Worm (Caenorhabditis elegans) whole organism, L3 larva: ENCODE results near the gene mrps-7.

ENCODE experiments used
- elt-1 ChIP-seq: fragments of 150-350 bp; optimal IDR thresholded peaks from 2 replicates; lab custom pipeline; 2014; ENCODE audit warnings: missing biosample characterization, missing genetic modification characterization
- eor-1 ChIP-seq, 2 experiments: fragments of 150-350 bp; optimal IDR thresholded peaks; 2 replicates each; lab custom pipeline; 2014 to 2018; ENCODE audit warnings: missing biosample characterization in 2 of 2, missing genetic modification characterization in 2 of 2
- fos-1 ChIP-seq: fragments of 150-350 bp; optimal IDR thresholded peaks from 2 replicates; lab custom pipeline; 2014; ENCODE audit warnings: missing biosample characterization, missing genetic modification characterization
- hmg-11 ChIP-seq: sonication (generic microtip); optimal IDR thresholded peaks from 2 replicates; lab custom pipeline; 2016; ENCODE audit warnings: missing genetic modification characterization, missing compliant biosample characterization
- nhr-43 ChIP-seq: sonication (generic microtip); optimal IDR thresholded peaks from 2 replicates; lab custom pipeline; 2016; ENCODE audit warnings: mild to moderate bottlenecking, missing genetic modification characterization, missing compliant biosample characterization; ENCODE audit not compliant: poor library complexity, severe bottlenecking
- nhr-67 ChIP-seq: fragments of 150-350 bp; optimal IDR thresholded peaks from 2 replicates; lab custom pipeline; 2014; ENCODE audit warnings: missing biosample characterization, missing genetic modification characterization
- nhr-77 ChIP-seq: fragments of 150-350 bp; optimal IDR thresholded peaks from 2 replicates; lab custom pipeline; 2014; ENCODE audit warnings: missing biosample characterization, missing genetic modification characterization
- pha-4 ChIP-seq: fragments of 150-350 bp; optimal IDR thresholded peaks from 2 replicates; lab custom pipeline; 2014; ENCODE audit warnings: missing biosample characterization, missing genetic modification reagents, missing genetic modification characterization
- pqm-1 ChIP-seq: fragments of 150-350 bp; optimal IDR thresholded peaks from 2 replicates; lab custom pipeline; 2017; ENCODE audit warnings: missing biosample characterization, missing genetic modification characterization, inconsistent platforms
- skn-1 ChIP-seq: fragments of 150-350 bp; optimal IDR thresholded peaks from 2 replicates; lab custom pipeline; 2014; ENCODE audit warnings: missing biosample characterization, missing genetic modification characterization
- unc-62 ChIP-seq: fragments of 150-350 bp; sonication (generic microtip); optimal IDR thresholded peaks from 4 replicates; lab custom pipeline; 2014; ENCODE audit warnings: missing biosample characterization, missing genetic modification reagents, missing genetic modification characterization

ce11 chrIV:14766382-14766781 lies 1.1 kb downstream of the mrps-7 start, which contains the start of gene vti-1:
- TF ChIP-seq eor-1 (tag; optimal IDR thresholded peaks at IDR 0.05; lab: Kevin White, UChicago) (no peak), nhr-77 (tag; lab: Kevin White, UChicago) (no peak), elt-1 (tag; lab: Kevin White, UChicago) (no peak), pha-4 (tag; lab: Kevin White, UChicago) (no peak), pqm-1 (tag; lab: Kevin White, UChicago) (no peak), nhr-67 (tag; lab: Kevin White, UChicago) (no peak), hmg-11 (tag; lab: Kevin White, UChicago) (no peak), nhr-43 (tag; lab: Kevin White, UChicago) (no peak), unc-62 (GFP tag; lab: Kevin White, UChicago) (no peak), fos-1 (tag; lab: Kevin White, UChicago) (no peak), skn-1 (tag; lab: Kevin White, UChicago) (no peak)
